Worm (Caenorhabditis elegans) whole organism, L4 larva: ENCODE data around the gene C35D10.1.

Source experiments
- ceh-20 ChIP-seq: fragments of 200-800 bp; sonication (Bioruptor generic); IDR thresholded peaks from 2 replicates; pipeline ENCODE4 v1.3.6; 2022; ENCODE audit warnings: missing genetic modification reagents, missing genetic modification characterization, missing compliant biosample characterization
- mep-1 ChIP-seq: fragments of 150-350 bp; sonication (generic microtip); optimal IDR thresholded peaks from 3 replicates; lab custom pipeline; 2014; ENCODE audit warnings: missing biosample characterization, missing genetic modification characterization
- mxl-3 ChIP-seq: fragments of 200-800 bp; sonication (Bioruptor generic); optimal IDR thresholded peaks from 2 replicates; lab custom pipeline; 2018; ENCODE audit warnings: mild to moderate bottlenecking, missing genetic modification characterization, missing compliant biosample characterization
- nhr-76 ChIP-seq: fragments of 150-350 bp; optimal IDR thresholded peaks from 2 replicates; lab custom pipeline; 2014; ENCODE audit warnings: missing biosample characterization, missing genetic modification characterization
- nhr-77 ChIP-seq: fragments of 150-350 bp; optimal IDR thresholded peaks from 2 replicates; lab custom pipeline; 2014; ENCODE audit warnings: missing biosample characterization, missing genetic modification characterization
- spr-3 ChIP-seq: fragments of 200-800 bp; sonication (Bioruptor generic); optimal IDR thresholded peaks from 2 replicates; lab custom pipeline; 2018; ENCODE audit warnings: mild to moderate bottlenecking, missing genetic modification characterization, missing compliant biosample characterization
- unc-62 ChIP-seq, 3 experiments: fragments of 150-350 bp in 1 of 3; sonication (generic microtip); optimal IDR thresholded peaks in 2 of 3; peaks in 1 of 3; 1 replicate in 1 of 3; 2 replicates in 2 of 3; lab custom pipeline; 2014 to 2017; ENCODE audit warnings: missing biosample characterization in 3 of 3, missing genetic modification characterization in 3 of 3, missing genetic modification reagents in 3 of 3, missing genotype in 1 of 3
- zag-1 ChIP-seq: fragments of 150-350 bp; optimal IDR thresholded peaks from 2 replicates; lab custom pipeline; 2014; ENCODE audit warnings: missing biosample characterization, missing genetic modification characterization

DNA sequence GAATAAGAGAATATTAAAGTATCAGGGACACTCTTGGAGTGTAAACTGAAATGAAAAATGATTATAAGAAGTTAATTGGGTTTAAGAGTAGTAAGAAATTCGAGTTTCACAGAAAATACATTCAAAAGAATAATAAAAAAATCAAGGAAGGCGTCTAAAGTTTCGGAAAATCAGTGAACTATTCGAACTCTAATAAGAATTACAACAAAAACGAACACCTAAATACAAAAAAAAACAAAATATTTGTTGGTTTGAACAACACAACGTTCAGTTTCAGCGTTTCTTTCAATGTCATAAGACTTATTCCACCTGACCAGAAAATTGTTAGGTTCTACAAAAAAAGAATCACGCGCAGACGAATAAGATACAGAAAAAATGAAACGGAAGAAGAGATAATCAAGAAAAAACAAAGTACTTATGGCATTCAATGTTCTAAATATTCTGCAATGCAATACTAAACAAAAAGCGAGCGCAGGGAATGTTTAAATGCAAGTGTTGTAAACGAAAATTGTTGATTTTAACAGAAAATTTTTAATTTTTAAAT is 19.6 kb downstream of the C35D10.1 start, which contains the start of gene nhl-2:
- no peak for TF ChIP-seq mep-1 (tag; lab: Kevin White, UChicago)
- TF ChIP-seq unc-62 (GFP tag; optimal IDR thresholded peaks at IDR 0.05 in 1 of 2; lab: Kevin White, UChicago), result no peak
- TF ChIP-seq unc-62 (tag; optimal IDR thresholded peaks at IDR 0.05; lab: Kevin White, UChicago), result no peak
- TF ChIP-seq spr-3 (GFP tag; lab: Kevin White, UChicago), result no peak
- TF ChIP-seq mxl-3 (GFP tag; lab: Kevin White, UChicago), result no peak
- no peak for TF ChIP-seq nhr-76
- no peak for TF ChIP-seq nhr-77
- no peak for TF ChIP-seq ceh-20
- no peak for TF ChIP-seq zag-1
